Worm (Caenorhabditis elegans) whole organism, L4/young adult: ENCODE measurements around the gene gcy-20.

ENCODE experiments used
- W03F9.2 ChIP-seq: fragments of 150-350 bp; optimal IDR thresholded peaks from 2 replicates; lab custom pipeline; 2014; ENCODE audit warnings: missing biosample characterization, missing genetic modification characterization
- dao-5 ChIP-seq: sonication (generic microtip); optimal IDR thresholded peaks from 2 replicates; lab custom pipeline; 2016; ENCODE audit warnings: missing genotype, missing genetic modification characterization, moderate library complexity, missing compliant biosample characterization
- him-1 ChIP-seq: sonication (generic microtip); optimal IDR thresholded peaks from 2 replicates; lab custom pipeline; 2016; ENCODE audit warnings: missing genotype, missing genetic modification reagents, missing genetic modification characterization, missing compliant biosample characterization

ce11 chrV:16275347-16275746 lies 21.8 kb upstream of the gcy-20 start, which contains the start of gene pacl-1:
- TF ChIP-seq W03F9.2 (tag; lab: Kevin White, UChicago) (no peak), dao-5 (tag; lab: Kevin White, UChicago) (no peak), him-1 (tag; lab: Kevin White, UChicago) (no peak)
